Worm (Caenorhabditis elegans) whole organism, midembryonic: ENCODE measurements around the gene T05A8.3.

ENCODE experiments used
- T22C8.4 ChIP-seq: fragments of 200-800 bp; sonication (Bioruptor generic); IDR thresholded peaks from 2 replicates; pipeline ENCODE4 v1.3.6; 2022; ENCODE audit warnings: missing genetic modification characterization, missing compliant biosample characterization
- cog-1 ChIP-seq: sonication (generic microtip); optimal IDR thresholded peaks from 2 replicates; lab custom pipeline; 2016; ENCODE audit warnings: missing genetic modification characterization, missing compliant biosample characterization
- flt-1 ChIP-seq: fragments of 200-800 bp; sonication (Bioruptor generic); IDR thresholded peaks from 2 replicates; pipeline ENCODE4 v1.3.6; 2022; ENCODE audit warnings: missing genetic modification characterization, missing compliant biosample characterization
- klf-2 ChIP-seq: fragments of 200-800 bp; sonication (Bioruptor generic); conservative IDR thresholded peaks from 2 replicates; pipeline ENCODE4 v1.3.6; 2022; ENCODE audit warnings: missing genetic modification reagents, missing genetic modification characterization, missing compliant biosample characterization
- med-1 ChIP-seq: sonication (generic microtip); optimal IDR thresholded peaks from 2 replicates; lab custom pipeline; 2017; ENCODE audit warnings: missing genetic modification characterization, mild to moderate bottlenecking, missing compliant biosample characterization, antibody characterized with exemption, missing genetic modification reagents; ENCODE audit not compliant: insufficient read depth
- ref-1 ChIP-seq: fragments of 200-800 bp; sonication (Bioruptor generic); conservative IDR thresholded peaks from 2 replicates; pipeline ENCODE4 v1.3.6; 2022; ENCODE audit warnings: missing genetic modification reagents, missing genetic modification characterization, missing compliant biosample characterization
- tab-1 ChIP-seq: fragments of 200-800 bp; sonication (Bioruptor generic); IDR thresholded peaks from 2 replicates; pipeline ENCODE4 v1.3.6; 2022; ENCODE audit warnings: missing genetic modification characterization, missing compliant biosample characterization
- ztf-23 ChIP-seq: fragments of 200-800 bp; sonication (Bioruptor generic); IDR thresholded peaks from 2 replicates; pipeline ENCODE4 v1.3.6; 2022; ENCODE audit warnings: missing genetic modification reagents, missing genetic modification characterization, missing compliant biosample characterization
- ztf-29 ChIP-seq: fragments of 200-800 bp; sonication (Bioruptor generic); IDR thresholded peaks from 2 replicates; pipeline ENCODE4 v1.3.6; 2022; ENCODE audit warnings: missing genetic modification reagents, missing genetic modification characterization, missing compliant biosample characterization

Gene T05A8.3

ce11 chrII:2752536-2752935 lies 35.3 kb upstream of the T05A8.3 start, which contains the start of gene F29A7.6:
Gene F29A7.6 (minus strand): TSS chrII:2752611.
- TF ChIP-seq ref-1 (GFP tag; lab: Robert Waterston, UW) = no peak
- TF ChIP-seq T22C8.4 (GFP tag; lab: Robert Waterston, UW) = no peak
- peak; percentile 20 for TF ChIP-seq cog-1 (tag; lab: Kevin White, UChicago)
- TF ChIP-seq tab-1 = no peak
- TF ChIP-seq klf-2 (GFP tag; lab: Robert Waterston, UW) = no peak
- peak; percentile 72; the same call in 1 of the 2 replicates for TF ChIP-seq ztf-23 (GFP tag; lab: Robert Waterston, UW)
- no peak for TF ChIP-seq med-1 (GFP tag; lab: Kevin White, UChicago)
- peak; percentile 65 for TF ChIP-seq flt-1 (GFP tag; lab: Robert Waterston, UW)

ce11 chrII:2751278-2751677 lies 34.0 kb upstream of the T05A8.3 start:
- no peak for TF ChIP-seq ztf-29
- no peak for TF ChIP-seq ref-1 (GFP tag; lab: Robert Waterston, UW)
- TF ChIP-seq cog-1 (tag; lab: Kevin White, UChicago) = no peak
- no peak for TF ChIP-seq flt-1 (GFP tag; lab: Robert Waterston, UW)
- TF ChIP-seq klf-2 (GFP tag; lab: Robert Waterston, UW) = no peak
- no peak for TF ChIP-seq med-1 (GFP tag; lab: Kevin White, UChicago)
- no peak for TF ChIP-seq T22C8.4 (GFP tag; lab: Robert Waterston, UW)
- TF ChIP-seq ztf-23 (GFP tag; lab: Robert Waterston, UW) = no peak
- TF ChIP-seq tab-1 = no peak

- TF ChIP-seq T22C8.4 (GFP tag; lab: Robert Waterston, UW) = no peak
- TF ChIP-seq flt-1 (GFP tag; lab: Robert Waterston, UW) = no peak
- TF ChIP-seq ref-1 (GFP tag; lab: Robert Waterston, UW) = no peak
- TF ChIP-seq cog-1 (tag; lab: Kevin White, UChicago) = no peak
- no peak for TF ChIP-seq ztf-23 (GFP tag; lab: Robert Waterston, UW)
- TF ChIP-seq med-1 (GFP tag; lab: Kevin White, UChicago) = no peak
- TF ChIP-seq tab-1 = no peak
- TF ChIP-seq klf-2 (GFP tag; lab: Robert Waterston, UW) = no peak
Observed at ce11 chrII:2749595-2750048, 32.4 kb upstream of the T05A8.3 start, which contains the start of gene F29A7.4. Gene F29A7.4 (plus strand): TSS chrII:2749998.

DNA sequence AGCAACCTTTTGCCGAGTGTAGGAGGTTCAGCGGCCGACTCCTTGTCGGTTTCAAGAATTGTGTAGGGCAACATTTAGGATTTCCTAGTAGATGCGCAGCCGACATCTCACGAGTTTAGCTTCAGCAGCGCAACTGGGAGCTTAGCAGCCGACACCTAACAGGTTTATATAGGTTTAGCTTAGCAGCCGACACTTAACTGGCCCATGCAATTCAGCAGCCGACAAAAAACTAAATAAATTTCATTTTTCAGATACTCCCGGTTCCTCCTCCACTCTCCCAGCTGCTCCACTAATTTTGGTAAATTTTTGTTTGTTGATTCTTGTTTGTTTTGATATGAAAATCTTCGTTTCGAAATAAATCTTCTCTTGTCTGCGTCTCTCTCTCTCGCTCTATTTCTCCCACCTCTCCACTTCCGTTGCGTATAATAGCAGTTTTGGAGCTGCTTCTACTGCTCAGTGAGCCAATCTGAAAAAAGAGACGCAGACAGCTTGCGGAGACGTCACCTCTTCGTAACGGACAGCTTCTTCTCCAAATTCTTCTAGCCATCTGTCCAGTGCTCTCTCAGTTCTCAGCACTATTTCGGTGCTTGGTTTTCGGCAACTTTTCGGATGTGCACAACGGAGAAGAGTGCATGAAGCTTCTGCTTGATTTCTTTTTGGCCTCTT lies 30.9 kb upstream of the T05A8.3 start:
- TF ChIP-seq flt-1 (GFP tag; lab: Robert Waterston, UW) (no peak), ztf-23 (GFP tag; lab: Robert Waterston, UW) (no peak), med-1 (GFP tag; lab: Kevin White, UChicago) (no peak), cog-1 (tag; lab: Kevin White, UChicago) (no peak), klf-2 (GFP tag; lab: Robert Waterston, UW) (no peak), tab-1 (no peak), ztf-29 (no peak), T22C8.4 (GFP tag; lab: Robert Waterston, UW) (no peak)

- TF ChIP-seq ref-1 (GFP tag; lab: Robert Waterston, UW) (no peak), tab-1 (no peak), med-1 (GFP tag; lab: Kevin White, UChicago) (no peak), ztf-29 (no peak)
Observed at ce11 chrII:2742251-2742650, 25.0 kb upstream of the T05A8.3 start, which contains the start of gene T05A8.7. Gene T05A8.7 (minus strand): TSS chrII:2742351.

DNA sequence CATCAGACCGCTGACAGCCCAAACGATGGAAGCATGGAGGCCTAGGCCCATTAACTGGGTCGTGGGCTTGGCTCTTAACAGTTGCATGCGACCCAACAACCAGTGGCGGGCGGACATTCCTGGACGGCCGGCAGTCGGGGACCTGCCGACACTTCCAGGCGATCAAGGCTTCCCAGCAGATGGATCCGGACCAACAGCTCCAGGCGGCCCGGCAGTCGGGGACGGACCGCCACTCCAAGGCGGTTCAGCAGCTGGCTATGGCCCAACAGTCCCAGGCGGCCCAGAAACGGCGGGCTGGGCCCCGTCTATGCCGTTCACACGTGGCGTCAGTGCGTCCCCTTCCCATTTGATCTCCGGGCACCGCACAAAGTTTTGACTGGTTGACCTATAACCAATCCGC lies 24.2 kb upstream of the T05A8.3 start:
- no peak for TF ChIP-seq ztf-23 (GFP tag; lab: Robert Waterston, UW)
- no peak for TF ChIP-seq cog-1 (tag; lab: Kevin White, UChicago)

DNA sequence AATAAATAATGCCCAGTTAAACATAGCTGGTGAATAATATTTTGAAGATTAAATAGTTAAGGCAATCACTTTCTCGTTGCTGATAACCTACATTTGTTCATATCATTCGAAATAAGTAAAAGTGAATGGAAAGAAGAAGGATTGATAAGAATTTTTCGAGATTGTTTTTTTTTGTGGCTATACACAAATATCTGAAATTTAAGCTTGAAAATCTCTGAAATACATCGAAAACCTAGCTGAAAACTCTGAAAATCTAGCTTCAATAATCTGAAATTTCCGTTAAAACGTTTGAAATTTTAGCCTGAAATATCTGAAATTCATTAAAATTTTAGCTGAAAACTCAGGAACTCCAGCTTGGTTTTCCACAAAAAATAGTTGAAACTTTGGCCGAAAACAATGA lies 22.4 kb upstream of the T05A8.3 start, which contains the start of gene T05A8.6:
Gene T05A8.6, minus strand, starts transcription at position 101 of the 400 bp plus-strand sequence.
- TF ChIP-seq ztf-29 = no peak
- TF ChIP-seq cog-1 (tag; lab: Kevin White, UChicago) = no peak
- TF ChIP-seq ref-1 (GFP tag; lab: Robert Waterston, UW) = no peak
- TF ChIP-seq med-1 (GFP tag; lab: Kevin White, UChicago) = no peak
- no peak for TF ChIP-seq tab-1
- TF ChIP-seq flt-1 (GFP tag; lab: Robert Waterston, UW) = no peak
- no peak for TF ChIP-seq klf-2 (GFP tag; lab: Robert Waterston, UW)
- TF ChIP-seq ztf-23 (GFP tag; lab: Robert Waterston, UW) = no peak
- TF ChIP-seq T22C8.4 (GFP tag; lab: Robert Waterston, UW) = no peak

DNA sequence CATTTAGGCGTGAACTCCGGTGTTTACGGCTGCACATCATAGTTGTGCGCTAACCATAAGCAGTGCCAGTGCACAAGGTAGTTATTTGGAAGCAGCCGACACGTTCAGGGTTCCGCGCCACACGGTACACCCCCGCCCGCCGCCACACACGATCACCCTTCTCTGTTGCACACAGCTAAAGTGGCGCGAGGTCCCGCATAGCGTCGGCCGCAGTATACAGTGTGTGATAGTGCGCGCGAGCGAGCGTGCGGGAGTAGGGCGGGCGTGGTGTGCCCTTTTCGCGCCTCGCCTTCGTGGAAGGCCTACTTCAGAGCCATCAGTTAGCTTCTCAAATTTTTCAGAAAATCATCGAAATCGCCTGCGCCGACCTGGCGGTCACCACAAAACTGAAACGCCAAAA lies 19.7 kb upstream of the T05A8.3 start:
- TF ChIP-seq med-1 (GFP tag; lab: Kevin White, UChicago) = no peak
- 0 out of 2 replicates have a peak, but pooled peaks have one; percentile 16 for TF ChIP-seq tab-1

DNA sequence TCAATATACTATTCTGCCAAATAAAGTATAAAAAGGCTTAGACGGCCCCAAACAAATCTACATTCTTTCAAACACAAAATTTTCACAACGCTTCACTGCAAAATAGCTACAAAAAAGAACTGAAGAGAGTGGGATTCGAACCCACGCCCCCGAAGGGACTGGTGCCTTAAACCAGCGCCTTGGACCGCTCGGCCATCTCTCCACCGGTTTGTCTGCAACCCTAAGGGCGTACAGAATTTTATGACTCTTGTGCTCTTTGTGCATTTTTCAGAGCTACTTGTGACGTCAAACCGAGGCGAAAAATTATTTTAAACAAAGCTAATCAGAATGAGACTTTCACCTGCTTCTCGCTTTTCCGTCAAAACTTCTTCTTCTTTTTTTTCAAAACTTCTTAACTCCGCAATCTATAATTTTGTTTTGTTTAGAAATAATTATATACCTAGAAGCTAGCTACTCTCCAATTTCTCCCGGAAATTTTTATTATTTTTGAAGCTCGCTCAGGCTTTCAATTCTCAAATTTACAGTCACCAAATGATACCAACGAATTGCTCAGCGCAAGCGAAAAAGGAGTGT lies 19.0 kb upstream of the T05A8.3 start, which contains the start of gene T05A8.8:
Gene T05A8.8, plus strand, starts transcription at position 523 of the 573 bp plus-strand sequence.
- no peak for TF ChIP-seq ref-1 (GFP tag; lab: Robert Waterston, UW)

DNA sequence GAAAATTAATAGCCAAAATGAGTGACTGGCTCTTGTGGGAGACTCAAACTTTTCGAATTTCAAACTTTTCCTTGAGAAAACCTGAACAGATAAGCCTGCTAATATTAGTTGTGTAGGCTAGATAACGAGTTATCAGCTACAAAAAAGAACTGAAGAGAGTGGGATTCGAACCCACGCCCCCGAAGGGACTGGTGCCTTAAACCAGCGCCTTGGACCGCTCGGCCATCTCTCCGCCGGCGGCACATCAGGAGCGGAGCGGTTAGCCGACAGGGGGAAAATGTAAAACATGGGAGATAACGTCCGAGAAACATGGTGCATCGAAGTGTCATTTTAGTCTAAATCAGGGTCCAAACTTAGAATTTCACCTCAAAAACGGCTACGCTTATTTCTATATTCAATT lies 18.4 kb upstream of the T05A8.3 start:
- TF ChIP-seq klf-2 (GFP tag; lab: Robert Waterston, UW) (no peak), ref-1 (GFP tag; lab: Robert Waterston, UW) (no peak), T22C8.4 (GFP tag; lab: Robert Waterston, UW) (no peak), cog-1 (tag; lab: Kevin White, UChicago) (no peak), flt-1 (GFP tag; lab: Robert Waterston, UW) (no peak), tab-1 (no peak), ztf-29 (no peak), med-1 (GFP tag; lab: Kevin White, UChicago) (no peak), ztf-23 (GFP tag; lab: Robert Waterston, UW) (no peak)
